Worm (Caenorhabditis elegans): ENCODE data around the gene ttbk-6.
"Not testable (repeated sequence)": the region's sequence is repeated elsewhere in the genome, so short reads cannot be mapped to it uniquely, and the experiment has no call there.

The ttbk-6 gene

DNA sequence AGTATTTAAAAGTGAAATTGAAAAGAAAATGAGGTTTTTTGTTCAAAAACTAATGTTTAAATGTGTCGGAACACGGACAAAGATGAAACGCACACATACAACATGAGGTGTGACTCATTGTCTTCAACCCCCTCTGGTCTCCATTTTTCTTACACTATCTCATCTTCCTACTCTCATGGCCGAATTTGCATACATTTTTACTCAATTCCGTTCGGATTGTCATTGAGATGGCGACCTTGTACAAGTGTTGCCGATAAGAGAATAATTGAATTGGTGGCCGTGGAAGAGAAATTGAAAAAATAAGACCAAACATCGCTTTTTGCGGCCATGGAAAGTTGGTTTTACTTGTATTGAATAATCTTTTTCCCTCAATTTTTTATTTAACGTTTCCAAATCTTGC, 27.3 kb upstream of the ttbk-6 start, which contains the start of gene txbp-3:
Gene txbp-3, minus strand, starts transcription at position 285 of the 400 bp plus-strand sequence.
- peak; percentile 90 for TF ChIP-seq nhr-80 (tag; optimal IDR thresholded peaks at IDR 0.05)
- no peak for TF ChIP-seq Y53F4B.3 (GFP tag; IDR thresholded peaks at IDR 0.05)
- TF ChIP-seq hmg-1.2 (GFP tag; IDR thresholded peaks at IDR 0.05): peak; percentile 20; the same call in 1 of the 2 replicates
- no peak for TF ChIP-seq snpc-4 (GFP tag; optimal IDR thresholded peaks at IDR 0.05)
- peak in 1 of 4 experiments; percentile 49 for TF ChIP-seq snpc-4 (tag; optimal IDR thresholded peaks at IDR 0.05)
- peak; percentile 36 for TF ChIP-seq ets-4 (GFP tag; optimal IDR thresholded peaks at IDR 0.05)

- TF ChIP-seq F33H1.4 (GFP tag; IDR thresholded peaks at IDR 0.05) (peak; percentile 86), B0336.3 (GFP tag; IDR thresholded peaks at IDR 0.05) (no peak), lin-54 (GFP tag; optimal IDR thresholded peaks at IDR 0.05) (peak; percentile 82), lsy-27 (tag; optimal IDR thresholded peaks at IDR 0.05; ENCODE audit: borderline replicate concordance, insufficient read depth) (no peak), gei-17 (GFP tag; optimal IDR thresholded peaks at IDR 0.05) (no peak), madf-6 (GFP tag; IDR thresholded peaks at IDR 0.05) (peak; percentile 90), somi-1 (GFP tag; optimal IDR thresholded peaks at IDR 0.05) (no peak), lsl-1 (GFP tag; optimal IDR thresholded peaks at IDR 0.05) (peak; percentile 91), him-1 (tag; optimal IDR thresholded peaks at IDR 0.05) (peak; percentile 18), dpff-1 (tag; optimal IDR thresholded peaks at IDR 0.05) (no peak), xnd-1 (tag; optimal IDR thresholded peaks at IDR 0.05) (peak; percentile 85), nfyb-1 (GFP tag; IDR thresholded peaks at IDR 0.05) (no peak), C17E4.6 (GFP tag; IDR thresholded peaks at IDR 0.05) (no peak), ceh-79 (tag; optimal IDR thresholded peaks at IDR 0.05) (no peak), aptf-3 (GFP tag; IDR thresholded peaks at IDR 0.05) (no peak), efl-1 (GFP tag; optimal IDR thresholded peaks at IDR 0.05) (peak; percentile 8)
Observed at ce11 chrIII:5047740-5048139, 26.8 kb upstream of the ttbk-6 start, which contains the start of gene C45G9.5. TSS of gene C45G9.5 (plus strand) at chrIII:5048117.

ce11 chrIII:5051949-5052348, 22.5 kb upstream of the ttbk-6 start, which contains the start of gene C45G9.15:
TSS of gene C45G9.15 (minus strand) at chrIII:5052049.
- TF ChIP-seq ceh-91 (GFP tag; IDR thresholded peaks at IDR 0.05) (no peak), ztf-22 (GFP tag; optimal IDR thresholded peaks at IDR 0.05) (no peak), bed-1 (GFP tag; IDR thresholded peaks at IDR 0.05) (no peak), ama-1 (optimal IDR thresholded peaks at IDR 0.05) (no peak), ama-1 (GFP tag; optimal IDR thresholded peaks at IDR 0.05) (no peak)

DNA sequence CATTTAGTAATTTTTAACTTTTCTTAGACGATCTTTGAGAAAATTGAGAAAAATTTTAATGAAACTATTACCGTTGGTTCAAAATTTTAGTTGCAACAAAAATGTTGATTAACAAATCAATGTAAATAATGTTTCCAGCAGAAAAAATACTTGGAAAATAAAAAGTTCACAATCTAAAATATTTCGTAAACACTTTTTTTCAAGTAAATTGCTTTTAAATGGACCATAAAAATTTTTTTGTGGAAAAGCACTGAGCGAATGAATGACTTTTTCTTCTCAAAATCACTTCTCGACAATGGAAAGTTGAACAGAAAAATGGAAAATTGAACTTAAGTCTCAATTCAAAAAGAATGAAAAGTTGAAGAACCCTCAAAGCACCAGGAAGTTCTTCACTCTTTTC, 21.0 kb upstream of the ttbk-6 start, which contains the start of gene C45G9.8:
Gene C45G9.8, minus strand, starts transcription at position 101 of the 400 bp plus-strand sequence.
- no peak for TF ChIP-seq ceh-79 (tag; optimal IDR thresholded peaks at IDR 0.05)
- TF ChIP-seq K12H6.12 (tag; optimal IDR thresholded peaks at IDR 0.05): no peak
- TF ChIP-seq lir-1 (GFP tag; conservative IDR thresholded peaks at IDR 0.05): no peak
- TF ChIP-seq him-1 (tag; optimal IDR thresholded peaks at IDR 0.05): no peak
- no peak for TF ChIP-seq ceh-40 (GFP tag; IDR thresholded peaks at IDR 0.05)
- TF ChIP-seq Y79H2A.3 (GFP tag; conservative IDR thresholded peaks at IDR 0.05): no peak
- TF ChIP-seq athp-1 (tag; optimal IDR thresholded peaks at IDR 0.05): no peak
- no peak for TF ChIP-seq pha-4 (tag; optimal IDR thresholded peaks at IDR 0.05)
- TF ChIP-seq B0019.2 (GFP tag; conservative IDR thresholded peaks at IDR 0.05): no peak
- no peak for TF ChIP-seq lin-54 (GFP tag; optimal IDR thresholded peaks at IDR 0.05)

DNA sequence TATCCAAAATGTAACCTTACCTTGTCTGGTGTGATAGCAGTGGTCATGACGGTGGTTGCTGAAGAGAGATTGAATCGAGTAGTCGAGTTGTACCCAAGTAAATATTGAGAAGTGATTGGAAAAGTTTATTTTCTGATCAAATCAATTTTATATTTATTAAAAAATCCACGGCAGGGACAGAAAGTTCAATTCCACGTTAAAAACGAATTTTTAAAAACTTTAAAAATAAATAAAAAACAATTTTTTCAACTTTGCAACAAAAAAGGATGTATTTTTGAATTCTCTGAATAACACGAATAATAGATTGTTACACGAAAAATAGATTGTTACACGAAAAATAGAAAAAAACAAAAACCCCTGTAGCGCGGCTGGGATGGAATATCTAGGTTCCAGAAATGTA, 18.8 kb upstream of the ttbk-6 start, which contains the start of gene C45G9.9:
Gene C45G9.9, minus strand, starts transcription at position 101 of the 400 bp plus-strand sequence.
- not testable (repeated sequence) for TF ChIP-seq sptf-2 (GFP tag; optimal IDR thresholded peaks at IDR 0.05); F33H1.4 (GFP tag; IDR thresholded peaks at IDR 0.05); snpc-1.1 (tag; optimal IDR thresholded peaks at IDR 0.05; ENCODE audit: insufficient read depth)
